Fruit fly (Drosophila melanogaster): Measurements from ENCODE around the gene Iml1.

Iml1 gene

DNA sequence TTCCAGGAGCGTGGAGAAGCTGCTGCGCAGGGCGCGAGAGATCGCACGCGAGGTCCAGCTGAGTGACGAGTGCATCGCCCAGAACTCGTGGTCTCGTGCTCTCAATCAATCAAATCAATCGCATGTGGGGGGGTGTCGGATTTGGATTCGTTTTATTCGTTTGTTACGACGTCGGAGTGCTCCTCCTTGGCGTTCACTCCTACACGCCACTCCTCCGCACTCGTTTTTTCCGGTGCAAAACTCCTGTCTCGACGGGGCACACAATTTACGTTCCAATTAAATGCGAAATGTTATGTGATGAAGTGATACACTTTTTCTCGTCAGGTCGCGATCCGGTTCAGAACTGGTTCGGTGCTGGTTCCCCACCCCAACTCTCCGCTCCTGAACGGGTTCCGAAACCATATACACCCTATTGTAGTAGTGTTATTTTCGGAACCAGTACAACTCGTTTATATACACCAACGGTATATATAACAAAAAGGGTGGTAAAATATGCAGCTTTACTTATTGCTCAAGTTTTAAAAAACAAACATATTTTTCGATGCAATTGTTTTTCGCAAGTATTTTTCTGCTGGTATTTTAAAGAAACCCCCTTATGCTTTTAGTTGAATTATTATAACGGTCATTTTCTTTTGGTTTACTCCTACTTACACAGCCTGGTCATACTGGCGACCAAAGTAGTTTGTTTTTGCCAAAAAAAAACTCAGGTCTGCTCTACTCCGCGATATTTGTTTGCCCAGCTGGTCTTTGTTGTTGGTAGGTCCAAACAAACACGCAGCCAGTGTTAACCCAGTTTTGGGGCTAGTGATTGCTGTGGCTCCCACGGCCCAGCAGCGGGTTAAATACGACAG, 2.9 kb upstream of the Iml1 start, which contains the start of the genes CG12091 and pns (continued):
- TF ChIP-seq MESR4 (GFP tag; optimal IDR thresholded peaks at IDR 0.05) (peak; percentile 93), inv (GFP tag; IDR thresholded peaks at IDR 0.05; ENCODE audit: partially characterized antibody) (peak; percentile 73; the same call in 1 of the 2 replicates), Deaf1 (tag; optimal IDR thresholded peaks at IDR 0.05) (peak; percentile 51), CG11398 (GFP tag; optimal IDR thresholded peaks at IDR 0.05) (peak; percentile 68), chinmo (GFP tag; IDR thresholded peaks at IDR 0.05; ENCODE audit: partially characterized antibody) (0 out of 4 replicates have a peak, but pooled peaks have one; percentile 21), Dip3 (GFP tag; optimal IDR thresholded peaks at IDR 0.05) (peak; percentile 66), CG1529 (GFP tag; optimal IDR thresholded peaks at IDR 0.05) (peak; percentile 16), TFAM (GFP tag; optimal IDR thresholded peaks at IDR 0.05) (no peak), esg (GFP tag; conservative IDR thresholded peaks at IDR 0.05) (peak; percentile 61), CG14710 (tag; optimal IDR thresholded peaks at IDR 0.05) (peak; percentile 89), crc (GFP tag; optimal IDR thresholded peaks at IDR 0.05) (peak; percentile 26), Poxn (GFP tag; IDR thresholded peaks at IDR 0.05) (no peak), sens (GFP tag) (peak; percentile 97), CG17328 (GFP tag; IDR thresholded peaks at IDR 0.05) (peak; percentile 76; the same call in 1 of the 2 replicates), pb (GFP tag; optimal IDR thresholded peaks at IDR 0.05) (peak; percentile 45), CG2116 (GFP tag; optimal IDR thresholded peaks at IDR 0.05) (peak; percentile 41), p53 (GFP tag; optimal IDR thresholded peaks at IDR 0.05) (peak; percentile 58), Side (GFP tag; optimal IDR thresholded peaks at IDR 0.05) (peak; percentile 40), dm (GFP tag; optimal IDR thresholded peaks at IDR 0.05) (peak; percentile 61), CG3065 (GFP tag; optimal IDR thresholded peaks at IDR 0.05) (peak; percentile 35), CG10209 (GFP tag; optimal IDR thresholded peaks at IDR 0.05) (peak; percentile 61), gfzf (GFP tag; optimal IDR thresholded peaks at IDR 0.05) (peak; percentile 93), bsh (GFP tag; optimal IDR thresholded peaks at IDR 0.05) (peak in 1 of 2 experiments; percentile 56), Dbx (GFP tag; IDR thresholded peaks at IDR 0.05) (peak; percentile 43; the same call in 1 of the 3 replicates), Abd-B (GFP tag; optimal IDR thresholded peaks at IDR 0.05) (peak; percentile 55), bbx (GFP tag; IDR thresholded peaks at IDR 0.05; ENCODE audit: partially characterized antibody) (peak; percentile 27), repo (GFP tag; optimal IDR thresholded peaks at IDR 0.05) (peak; percentile 56), Trl (optimal IDR thresholded peaks at IDR 0.05) (no peak), Trl (GFP tag; optimal IDR thresholded peaks at IDR 0.05) (peak; percentile 51), CG1024 (GFP tag; IDR thresholded peaks at IDR 0.05) (peak; percentile 41; the same call in 1 of the 2 replicates), ap (GFP tag; IDR thresholded peaks at IDR 0.05) (peak; percentile 51; the same call in 1 of the 2 replicates), Bteb2 (GFP tag; optimal IDR thresholded peaks at IDR 0.05) (peak; percentile 56), CG33213 (GFP tag; optimal IDR thresholded peaks at IDR 0.05) (peak; percentile 69), Hand (GFP tag; optimal IDR thresholded peaks at IDR 0.05) (peak; percentile 28), Neu2 (GFP tag; optimal IDR thresholded peaks at IDR 0.05; ENCODE audit: borderline replicate concordance) (peak; percentile 14), CG8944 (GFP tag; optimal IDR thresholded peaks at IDR 0.05) (peak; percentile 41), CG1233 (GFP tag; optimal IDR thresholded peaks at IDR 0.05) (peak; percentile 48), CG15073 (GFP tag; optimal IDR thresholded peaks at IDR 0.05) (no peak), CG2199 (GFP tag; IDR thresholded peaks at IDR 0.05) (no peak), Hey (tag; optimal IDR thresholded peaks at IDR 0.05) (no peak), Atf6 (GFP tag; IDR thresholded peaks at IDR 0.05) (0 out of 2 replicates have a peak, but pooled peaks have one; percentile 62), CG5180 (GFP tag; optimal IDR thresholded peaks at IDR 0.05) (peak; percentile 41), CG11723 (GFP tag; optimal IDR thresholded peaks at IDR 0.05) (no peak), mam (GFP tag; optimal IDR thresholded peaks at IDR 0.05) (peak; percentile 79), CG7357 (GFP tag; IDR thresholded peaks at IDR 0.05) (no peak), B-H1 (GFP tag; IDR thresholded peaks at IDR 0.05) (peak; percentile 67), ham (GFP tag; IDR thresholded peaks at IDR 0.05) (no peak), jing (GFP tag; optimal IDR thresholded peaks at IDR 0.05) (no peak), ro (GFP tag; IDR thresholded peaks at IDR 0.05) (no peak)

Measured in whole organism, embryonic.